Fruit fly (Drosophila melanogaster) ovary, adult (tissue): ENCODE results near the gene CG16723.

Experiments
- CG17801 ChIP-seq: fragments of 200-800 bp; optimal IDR thresholded peaks from 2 replicates; lab custom pipeline; 2019; ENCODE audit warnings: missing biosample characterization, mild to moderate bottlenecking, missing genetic modification characterization, moderate library complexity; ENCODE audit not compliant: partially characterized antibody

Gene CG16723

dm6 chr3R:23596173-23596572, at the start of gene CG16723:
TSS of gene CG16723 (minus strand) at chr3R:23596273.
- no peak for TF ChIP-seq CG17801 (GFP tag; lab: Kevin White, UChicago)

DNA sequence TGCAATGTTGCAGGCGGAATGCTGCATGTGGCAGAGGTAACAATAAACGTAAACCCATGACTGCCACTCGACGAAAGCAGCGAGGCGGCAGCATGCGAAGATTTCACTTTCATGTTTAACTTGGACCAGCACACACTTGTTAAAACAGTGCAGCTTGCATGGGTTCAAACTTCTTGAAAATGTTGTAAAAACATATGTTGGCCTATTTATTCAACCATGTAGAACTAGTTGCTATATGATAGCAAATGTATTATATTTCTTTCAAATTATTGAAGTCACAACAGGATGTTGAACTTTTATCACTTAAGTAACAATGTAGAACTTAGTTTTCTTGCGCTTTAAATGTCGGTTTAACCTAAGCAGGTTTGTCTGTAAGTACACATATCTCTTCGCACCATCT, 46.8 kb upstream of the CG16723 start:
- TF ChIP-seq CG17801 (GFP tag; lab: Kevin White, UChicago) = no peak

DNA sequence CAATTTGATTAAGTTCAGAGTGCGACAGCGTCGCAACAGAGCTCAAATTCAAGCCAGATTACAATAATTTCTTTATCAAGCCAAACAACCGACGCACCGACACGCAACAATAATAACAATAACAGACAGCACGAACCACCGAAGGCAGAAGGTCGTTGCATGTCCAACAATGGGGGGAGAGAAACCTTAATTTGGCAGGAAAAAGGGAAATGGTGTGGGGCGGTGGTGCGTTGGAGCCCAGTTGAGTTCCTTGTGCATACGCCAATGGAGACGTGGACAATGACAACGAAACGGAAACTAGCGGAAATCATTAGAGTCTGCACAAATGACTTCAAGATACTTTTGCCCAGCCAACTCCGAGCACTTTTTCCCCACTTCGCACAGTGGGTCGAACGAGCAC, 43.5 kb upstream of the CG16723 start:
- TF ChIP-seq CG17801 (GFP tag; lab: Kevin White, UChicago) = no peak

dm6 chr3R:23638351-23638750, 42.3 kb upstream of the CG16723 start:
- TF ChIP-seq CG17801 (GFP tag; lab: Kevin White, UChicago) = no peak

- no peak for TF ChIP-seq CG17801 (GFP tag; lab: Kevin White, UChicago)
These were observed 41.2 kb upstream of the CG16723 start for dm6 chr3R:23637277-23637676.

- TF ChIP-seq CG17801 (GFP tag; lab: Kevin White, UChicago) = no peak
These were observed 38.7 kb upstream of the CG16723 start for dm6 chr3R:23634789-23635188.

DNA sequence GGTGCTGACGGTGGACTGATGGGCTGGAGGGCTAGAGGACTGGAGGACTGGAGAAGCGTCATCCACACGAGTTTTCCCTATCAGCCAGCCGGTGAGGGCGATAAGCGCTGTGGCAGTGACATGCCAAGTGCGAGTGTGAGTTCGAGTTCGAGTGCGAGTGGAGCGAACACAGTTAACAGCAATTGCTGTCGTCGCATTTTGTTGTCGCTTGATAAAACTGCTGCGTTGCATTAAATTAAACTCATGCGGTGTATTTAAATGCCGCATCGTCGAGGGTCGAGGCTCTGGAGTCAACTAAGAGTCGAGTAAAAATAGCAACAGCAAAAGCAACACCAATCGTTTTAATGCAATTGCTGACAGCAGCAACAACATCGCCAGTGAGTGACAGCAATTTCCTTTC, 33.5 kb upstream of the CG16723 start:
- peak; percentile 25 for TF ChIP-seq CG17801 (GFP tag; lab: Kevin White, UChicago)

- no peak for TF ChIP-seq CG17801 (GFP tag; lab: Kevin White, UChicago)
These were observed 31.1 kb upstream of the CG16723 start for dm6 chr3R:23627140-23627539.

- TF ChIP-seq CG17801 (GFP tag; lab: Kevin White, UChicago) = no peak
These were observed 26.9 kb upstream of the CG16723 start for dm6 chr3R:23622961-23623360.

dm6 chr3R:23612121-23612520, 16.0 kb upstream of the CG16723 start:
- no peak for TF ChIP-seq CG17801 (GFP tag; lab: Kevin White, UChicago)

DNA sequence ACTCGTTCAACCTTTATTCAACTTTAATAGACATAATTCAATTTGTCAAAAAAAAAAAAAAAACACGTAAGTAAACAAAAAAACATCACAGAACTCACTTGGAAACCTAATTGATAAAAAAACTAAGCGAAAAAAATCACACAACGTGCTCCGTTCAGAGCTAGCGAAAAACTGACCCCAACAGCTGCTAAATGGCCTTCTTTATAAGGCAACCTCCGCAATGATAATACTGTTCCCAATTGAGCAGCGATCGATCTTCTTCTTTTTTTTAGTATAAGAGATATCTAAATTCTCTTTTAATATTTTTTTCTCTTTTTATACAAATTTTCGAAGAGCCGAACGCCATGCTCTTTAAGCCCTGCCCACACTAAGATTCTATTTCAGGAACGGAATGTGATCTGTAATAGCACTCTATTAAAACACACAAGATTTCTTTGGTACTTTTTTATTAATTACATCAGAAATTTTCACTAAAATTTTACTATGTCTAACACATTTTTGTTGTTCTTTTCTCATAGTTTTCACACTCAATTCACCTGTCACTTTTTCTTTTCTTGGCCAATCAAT, 9.3 kb upstream of the CG16723 start, which contains the start of gene CG10184:
Gene CG10184 (minus strand): TSS at position 181 of the 567 bp plus-strand sequence.
- peak; percentile 50 for TF ChIP-seq CG17801 (GFP tag; lab: Kevin White, UChicago)

DNA sequence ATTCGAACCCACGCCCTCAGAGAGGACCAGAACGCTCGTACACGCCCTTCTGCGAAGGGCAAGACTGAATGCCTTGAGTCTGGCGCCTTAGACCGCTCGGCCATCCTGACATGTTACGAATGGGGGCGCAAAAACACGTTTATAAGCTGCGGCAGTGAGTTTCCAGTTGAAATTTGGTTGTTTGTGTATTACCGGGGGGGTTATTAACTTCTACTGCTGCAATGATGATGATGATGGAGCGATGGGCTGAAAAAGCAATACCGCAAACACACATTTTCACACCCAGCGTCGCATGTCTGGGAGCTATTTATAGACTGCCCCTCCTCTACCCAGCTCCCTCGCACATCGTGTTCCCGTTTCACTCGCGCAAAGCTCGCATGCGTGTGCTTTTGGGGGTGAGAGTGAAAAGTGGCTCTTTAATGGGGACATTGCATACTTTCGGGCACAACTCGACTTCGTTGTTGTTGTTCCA, 5.3 kb upstream of the CG16723 start:
- no peak for TF ChIP-seq CG17801 (GFP tag; lab: Kevin White, UChicago)

- TF ChIP-seq CG17801 (GFP tag; lab: Kevin White, UChicago) = no peak
These were observed 2.9 kb upstream of the CG16723 start, which contains the start of gene CG10183 for dm6 chr3R:23598934-23599333. TSS of gene CG10183 (minus strand) at chr3R:23599034.

DNA sequence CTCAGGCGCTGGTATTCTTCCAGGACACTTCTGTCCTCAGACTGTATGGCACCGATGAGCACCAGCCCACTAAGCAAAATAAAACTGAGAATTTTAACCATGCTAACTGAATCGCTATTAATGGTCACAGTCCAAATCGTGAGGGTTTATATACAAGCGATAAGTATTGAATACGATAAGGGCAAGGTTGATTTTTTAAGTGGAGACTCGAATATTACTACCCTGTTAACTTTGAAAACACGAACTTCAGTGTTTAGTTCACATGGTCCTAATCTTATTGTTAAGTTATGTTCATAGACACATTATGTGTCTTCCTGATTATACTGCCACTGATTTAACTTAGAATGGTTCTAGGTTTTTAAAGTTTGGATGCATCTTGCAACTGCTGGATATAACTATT, 3.4 kb downstream of the CG16723 start, which contains the start of gene CG33337:
Gene CG33337 (minus strand): TSS at position 101 of the 400 bp plus-strand sequence.
- no peak for TF ChIP-seq CG17801 (GFP tag; lab: Kevin White, UChicago)

dm6 chr3R:23589719-23590118, 6.4 kb downstream of the CG16723 start, which contains the start of gene CG10182:
TSS of gene CG10182 (minus strand) at chr3R:23589819.
- no peak for TF ChIP-seq CG17801 (GFP tag; lab: Kevin White, UChicago)

DNA sequence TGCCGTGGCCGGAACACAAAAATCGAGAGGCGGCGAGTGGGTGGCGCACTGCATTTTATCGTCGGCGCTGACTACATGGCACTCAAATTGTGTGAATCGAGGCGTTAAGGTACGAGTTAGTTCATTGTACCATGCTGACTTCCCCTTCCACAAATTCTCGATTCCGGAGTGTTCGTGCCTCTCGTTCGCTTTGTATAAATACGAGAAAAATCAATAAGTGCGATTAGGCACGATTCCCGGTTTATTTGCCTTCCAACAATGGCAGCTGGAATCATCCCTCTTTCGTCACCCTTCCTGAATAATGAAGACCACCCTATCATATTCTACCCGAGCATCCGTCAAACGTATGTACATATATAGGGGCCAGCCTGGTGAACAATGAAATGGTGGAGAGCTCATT, 19.5 kb downstream of the CG16723 start:
- TF ChIP-seq CG17801 (GFP tag; lab: Kevin White, UChicago) = no peak
